4 worm cellular contexts compared by ENCODE assay signal in genomic region chrII:6898017-6898779, ce11.
TF ChIP-seq lines count a peak whose summit lies in the region.

Gene hrpl-1, plus strand, starts transcription at chrII:6898729.

TF ChIP-seq in whole organism, L2 larva, 48 proteins besides CTCF, POLR2A, EP300 and RAD21:
- TF ChIP-seq fos-1 (tag; optimal IDR thresholded peaks at IDR 0.05; lab: Kevin White, UChicago), result peak; percentile 40
- TF ChIP-seq sma-3 (GFP tag; optimal IDR thresholded peaks at IDR 0.05; lab: Kevin White, UChicago), result peak; percentile 33
- TF ChIP-seq nhr-77 (tag; optimal IDR thresholded peaks at IDR 0.05; lab: Kevin White, UChicago), result no peak
- TF ChIP-seq C34F6.9 (tag; optimal IDR thresholded peaks at IDR 0.05; lab: Kevin White, UChicago), result peak; percentile 23
- no peak for TF ChIP-seq F13H6.1 (tag; optimal IDR thresholded peaks at IDR 0.05; lab: Kevin White, UChicago)
- TF ChIP-seq sma-9 (GFP tag; optimal IDR thresholded peaks at IDR 0.05; lab: Kevin White, UChicago), result peak; percentile 29
- no peak for TF ChIP-seq sma-9 (tag; optimal IDR thresholded peaks at IDR 0.05; lab: Kevin White, UChicago)
- TF ChIP-seq nhr-11 (tag; optimal IDR thresholded peaks at IDR 0.05; lab: Kevin White, UChicago), result no peak
- peak in 1 of 2 experiments; percentile 19 for TF ChIP-seq lsy-2 (tag; optimal IDR thresholded peaks at IDR 0.05; lab: Kevin White, UChicago)
- peak; percentile 26 for TF ChIP-seq unc-55 (GFP tag; optimal IDR thresholded peaks at IDR 0.05; lab: Kevin White, UChicago)
- no peak for TF ChIP-seq aly-2 (tag; optimal IDR thresholded peaks at IDR 0.05; lab: Kevin White, UChicago)
TF ChIP-seq in whole organism, L2 larva: peak in this region for 6.

TF ChIP-seq in whole organism, L4 larva, 104 proteins besides CTCF, POLR2A, EP300 and RAD21 (continues in another document):
- TF ChIP-seq lim-7 (GFP tag; IDR thresholded peaks at IDR 0.05; lab: Robert Waterston, UW), result peak; percentile 69
- TF ChIP-seq zip-2 (tag; optimal IDR thresholded peaks at IDR 0.05; lab: Kevin White, UChicago), result no peak
- TF ChIP-seq vab-7 (GFP tag; IDR thresholded peaks at IDR 0.05; lab: Robert Waterston, UW), result peak; percentile 36; the same call in 1 of the 2 replicates
- no peak for TF ChIP-seq daf-12 (tag; optimal IDR thresholded peaks at IDR 0.05; lab: Kevin White, UChicago)
- TF ChIP-seq hlh-11 (tag; optimal IDR thresholded peaks at IDR 0.05; lab: Kevin White, UChicago), result peak; percentile 3
- TF ChIP-seq dpl-1 (GFP tag; optimal IDR thresholded peaks at IDR 0.05; lab: Kevin White, UChicago), result peak; percentile 11
- peak in 1 of 2 experiments; percentile 59 for TF ChIP-seq daf-16 (GFP tag; optimal IDR thresholded peaks at IDR 0.05; lab: Kevin White, UChicago)
- TF ChIP-seq daf-16 (tag; optimal IDR thresholded peaks at IDR 0.05; lab: Kevin White, UChicago), result peak; percentile 59
- no peak for TF ChIP-seq Y105C5A.15 (GFP tag; IDR thresholded peaks at IDR 0.05; lab: Robert Waterston, UW)
- 0 out of 2 replicates have a peak, but pooled peaks have one; percentile 10 for TF ChIP-seq php-3 (GFP tag; IDR thresholded peaks at IDR 0.05; lab: Robert Waterston, UW)
- TF ChIP-seq duxl-1 (tag; optimal IDR thresholded peaks at IDR 0.05; lab: Kevin White, UChicago; ENCODE audit: poor library complexity), result no peak
- TF ChIP-seq mes-2 (tag; optimal IDR thresholded peaks at IDR 0.05; lab: Kevin White, UChicago; ENCODE audit: poor library complexity, severe bottlenecking), result peak; percentile 61
- TF ChIP-seq mxl-3 (GFP tag; optimal IDR thresholded peaks at IDR 0.05; lab: Kevin White, UChicago), result no peak
- 0 out of 2 replicates have a peak, but pooled peaks have one; percentile 42 for TF ChIP-seq dmd-8 (GFP tag; IDR thresholded peaks at IDR 0.05; lab: Robert Waterston, UW)
- TF ChIP-seq dmd-6 (GFP tag; IDR thresholded peaks at IDR 0.05; lab: Robert Waterston, UW), result peak; percentile 30; the same call in 1 of the 2 replicates
- TF ChIP-seq aha-1 (tag; lab: Kevin White, UChicago), result peak; percentile 41
- no peak for TF ChIP-seq unc-130 (GFP tag; optimal IDR thresholded peaks at IDR 0.05; lab: Kevin White, UChicago)
- no peak for TF ChIP-seq T26A8.4 (GFP tag; IDR thresholded peaks at IDR 0.05; lab: Robert Waterston, UW)
- no peak for TF ChIP-seq F37D6.2 (tag; optimal IDR thresholded peaks at IDR 0.05; lab: Kevin White, UChicago)
- no peak for TF ChIP-seq aly-2 (tag; optimal IDR thresholded peaks at IDR 0.05; lab: Kevin White, UChicago)
- no peak for TF ChIP-seq set-16 (GFP tag; IDR thresholded peaks at IDR 0.05; lab: Robert Waterston, UW)
- no peak for TF ChIP-seq unc-39 (tag; optimal IDR thresholded peaks at IDR 0.05; lab: Kevin White, UChicago)
- TF ChIP-seq nhr-77 (tag; optimal IDR thresholded peaks at IDR 0.05; lab: Kevin White, UChicago), result no peak
- peak; percentile 71 for TF ChIP-seq egl-43 (GFP tag; IDR thresholded peaks at IDR 0.05; lab: Robert Waterston, UW)
- TF ChIP-seq lin-38 (GFP tag; IDR thresholded peaks at IDR 0.05; lab: Robert Waterston, UW), result peak; percentile 62
- peak; percentile 61 for TF ChIP-seq ctbp-1 (GFP tag; IDR thresholded peaks at IDR 0.05; lab: Robert Waterston, UW)
- no peak for TF ChIP-seq R02D3.7 (tag; optimal IDR thresholded peaks at IDR 0.05; lab: Kevin White, UChicago)

TF ChIP-seq in whole organism, late embryonic, 69 proteins besides CTCF, POLR2A, EP300 and RAD21:
- TF ChIP-seq odd-2 (tag; optimal IDR thresholded peaks at IDR 0.05; lab: Kevin White, UChicago) (no peak), hlh-15 (tag; optimal IDR thresholded peaks at IDR 0.05; lab: Kevin White, UChicago) (peak; percentile 22), pros-1 (tag; optimal IDR thresholded peaks at IDR 0.05; lab: Kevin White, UChicago) (no peak), ceh-45 (GFP tag; IDR thresholded peaks at IDR 0.05; lab: Robert Waterston, UW) (0 out of 2 replicates have a peak, but pooled peaks have one; percentile 60), nhr-232 (tag; optimal IDR thresholded peaks at IDR 0.05; lab: Kevin White, UChicago) (peak; percentile 30), npax-4 (tag; optimal IDR thresholded peaks at IDR 0.05; lab: Kevin White, UChicago) (peak; percentile 27), ceh-18 (tag; optimal IDR thresholded peaks at IDR 0.05; lab: Kevin White, UChicago) (no peak), elt-2 (tag; optimal IDR thresholded peaks at IDR 0.05; lab: Kevin White, UChicago) (peak; percentile 9), C08G9.2 (tag; optimal IDR thresholded peaks at IDR 0.05; lab: Kevin White, UChicago) (peak; percentile 19), che-1 (tag; optimal IDR thresholded peaks at IDR 0.05; lab: Kevin White, UChicago) (peak; percentile 43), ceh-6 (GFP tag; optimal IDR thresholded peaks at IDR 0.05; lab: Kevin White, UChicago) (no peak), sox-2 (GFP tag; IDR thresholded peaks at IDR 0.05; lab: Robert Waterston, UW) (no peak; the same call in 1 of the 2 replicates), hlh-30 (tag; optimal IDR thresholded peaks at IDR 0.05; lab: Kevin White, UChicago; ENCODE audit: insufficient read depth) (no peak), ztf-16 (tag; optimal IDR thresholded peaks at IDR 0.05; lab: Kevin White, UChicago) (peak; percentile 3), lin-11 (tag; optimal IDR thresholded peaks at IDR 0.05; lab: Kevin White, UChicago) (peak; percentile 1), ahr-1 (tag; optimal IDR thresholded peaks at IDR 0.05; lab: Kevin White, UChicago) (no peak), K09A11.1 (tag; optimal IDR thresholded peaks at IDR 0.05; lab: Kevin White, UChicago; ENCODE audit: insufficient read depth) (peak; percentile 5), gmeb-2 (tag; optimal IDR thresholded peaks at IDR 0.05; lab: Kevin White, UChicago) (no peak), sox-4 (tag; optimal IDR thresholded peaks at IDR 0.05; lab: Kevin White, UChicago) (peak; percentile 45), fax-1 (tag; optimal IDR thresholded peaks at IDR 0.05; lab: Kevin White, UChicago) (peak; percentile 28), tbx-2 (tag; optimal IDR thresholded peaks at IDR 0.05; lab: Kevin White, UChicago) (peak; percentile 46), ttx-3 (tag; optimal IDR thresholded peaks at IDR 0.05; lab: Kevin White, UChicago) (peak; percentile 1)

TF ChIP-seq in whole organism, mixed stage, embryonic, 35 proteins besides CTCF, POLR2A, EP300 and RAD21:
- peak; percentile 26 for TF ChIP-seq lsy-2 (tag; optimal IDR thresholded peaks at IDR 0.05; lab: Kevin White, UChicago)
- peak; percentile 59 for TF ChIP-seq cnd-1 (tag; optimal IDR thresholded peaks at IDR 0.05; lab: Kevin White, UChicago)
- TF ChIP-seq elt-3 (tag; optimal IDR thresholded peaks at IDR 0.05; lab: Kevin White, UChicago), result no peak
- TF ChIP-seq bed-3 (GFP tag; optimal IDR thresholded peaks at IDR 0.05; lab: Kevin White, UChicago), result peak; percentile 11
- TF ChIP-seq sem-2 (GFP tag; optimal IDR thresholded peaks at IDR 0.05; lab: Kevin White, UChicago), result peak; percentile 52
- no peak for TF ChIP-seq snpc-4 (tag; optimal IDR thresholded peaks at IDR 0.05; lab: Kevin White, UChicago)
- peak; percentile 73 for TF ChIP-seq M03D4.4 (tag; optimal IDR thresholded peaks at IDR 0.05; lab: Kevin White, UChicago)
- TF ChIP-seq ceh-83 (GFP tag; optimal IDR thresholded peaks at IDR 0.05; lab: Kevin White, UChicago), result peak; percentile 62
- peak; percentile 76 for TF ChIP-seq sptf-1 (tag; optimal IDR thresholded peaks at IDR 0.05; lab: Kevin White, UChicago)
- TF ChIP-seq mls-2 (tag; optimal IDR thresholded peaks at IDR 0.05; lab: Kevin White, UChicago), result no peak
- peak; percentile 28 for TF ChIP-seq tbx-8 (GFP tag; optimal IDR thresholded peaks at IDR 0.05; lab: Kevin White, UChicago)
- TF ChIP-seq lin-32 (GFP tag; optimal IDR thresholded peaks at IDR 0.05; lab: Kevin White, UChicago), result peak; percentile 14
